Fruit fly (Drosophila melanogaster) whole organism, embryonic: ENCODE measurements around the gene Tim9b.

Source experiments
- Abd-B ChIP-seq: fragments of 200-800 bp; sonication (Bioruptor generic); optimal IDR thresholded peaks from 2 replicates; lab custom pipeline; 2018; ENCODE audit warnings: missing biosample characterization, mild to moderate bottlenecking, missing genetic modification characterization, moderate library complexity
- Adf1 ChIP-seq: fragments of 200-800 bp; sonication (Bioruptor generic); IDR thresholded peaks from 2 replicates; pipeline ENCODE4 v1.3.6; 2022; ENCODE audit warnings: missing biosample characterization, missing genetic modification characterization
- Atf-2 ChIP-seq: fragments of 200-800 bp; sonication (Bioruptor generic); optimal IDR thresholded peaks from 2 replicates; lab custom pipeline; 2016; ENCODE audit warnings: missing biosample characterization, missing genetic modification characterization
- B-H2 ChIP-seq: fragments of 200-800 bp; sonication (Bioruptor generic); optimal IDR thresholded peaks from 2 replicates; lab custom pipeline; 2018; ENCODE audit warnings: missing biosample characterization, mild to moderate bottlenecking, missing genetic modification characterization
- Bteb2 ChIP-seq: fragments of 200-800 bp; sonication (Bioruptor generic); optimal IDR thresholded peaks from 2 replicates; lab custom pipeline; 2016; ENCODE audit warnings: missing biosample characterization, missing genetic modification characterization
- CG10267 ChIP-seq: fragments of 200-800 bp; sonication (Bioruptor generic); optimal IDR thresholded peaks from 2 replicates; lab custom pipeline; 2018; ENCODE audit warnings: missing biosample characterization, mild to moderate bottlenecking, missing genetic modification characterization, moderate library complexity
- CG10431 ChIP-seq: fragments of 200-800 bp; sonication (Bioruptor generic); optimal IDR thresholded peaks from 3 replicates; lab custom pipeline; 2018; ENCODE audit warnings: missing biosample characterization, mild to moderate bottlenecking, missing genetic modification characterization
- CG10462 ChIP-seq: fragments of 200-800 bp; sonication (Bioruptor generic); optimal IDR thresholded peaks from 2 replicates; lab custom pipeline; 2016; ENCODE audit warnings: missing biosample characterization, missing genetic modification characterization
- CG10979 ChIP-seq: fragments of 200-800 bp; sonication (Bioruptor generic); optimal IDR thresholded peaks from 2 replicates; lab custom pipeline; 2018; ENCODE audit warnings: missing biosample characterization, mild to moderate bottlenecking, missing genetic modification characterization, moderate library complexity
- CG11247 ChIP-seq: fragments of 200-800 bp; sonication (Bioruptor generic); IDR thresholded peaks from 2 replicates; pipeline ENCODE4 v1.3.6; 2022; ENCODE audit warnings: missing biosample characterization, missing genetic modification characterization
- CG11504 ChIP-seq: fragments of 200-800 bp; sonication (Bioruptor generic); optimal IDR thresholded peaks from 3 replicates; lab custom pipeline; 2019; ENCODE audit warnings: missing biosample characterization, mild to moderate bottlenecking, missing genetic modification characterization, moderate library complexity
- CG13287 ChIP-seq: fragments of 200-800 bp; sonication (Bioruptor generic); IDR thresholded peaks from 2 replicates; pipeline ENCODE4 v1.3.6; 2022; ENCODE audit warnings: missing biosample characterization, missing genetic modification characterization; ENCODE audit not compliant: partially characterized antibody
- CG14667 ChIP-seq: fragments of 200-800 bp; sonication (Bioruptor generic); IDR thresholded peaks from 2 replicates; pipeline ENCODE4 v1.3.6; 2022; ENCODE audit warnings: missing biosample characterization, missing genetic modification characterization
- CG15011 ChIP-seq: fragments of 200-800 bp; sonication (Bioruptor generic); optimal IDR thresholded peaks from 3 replicates; lab custom pipeline; 2018; ENCODE audit warnings: missing biosample characterization, mild to moderate bottlenecking, missing genetic modification characterization
- CG15696 ChIP-seq: fragments of 200-800 bp; sonication (Bioruptor generic); optimal IDR thresholded peaks from 2 replicates; lab custom pipeline; 2019; ENCODE audit warnings: missing biosample characterization, mild to moderate bottlenecking, missing genetic modification characterization, moderate library complexity
- CG17802 ChIP-seq: fragments of 200-800 bp; sonication (Bioruptor generic); optimal IDR thresholded peaks from 2 replicates; lab custom pipeline; 2018; ENCODE audit warnings: missing biosample characterization, mild to moderate bottlenecking, missing genetic modification characterization, moderate library complexity
- CG31365 ChIP-seq: fragments of 200-800 bp; sonication (Bioruptor generic); optimal IDR thresholded peaks from 2 replicates; lab custom pipeline; 2018; ENCODE audit warnings: missing biosample characterization, mild to moderate bottlenecking, missing genetic modification characterization
- CG3847 ChIP-seq: fragments of 200-800 bp; sonication (Bioruptor generic); IDR thresholded peaks from 2 replicates; pipeline ENCODE4 v1.3.6; 2022; ENCODE audit warnings: missing biosample characterization, missing genetic modification characterization
- CG5245 ChIP-seq: fragments of 200-800 bp; sonication (Bioruptor generic); optimal IDR thresholded peaks from 3 replicates; lab custom pipeline; 2016; ENCODE audit warnings: missing biosample characterization, missing genetic modification characterization
- CG7786 ChIP-seq: fragments of 200-800 bp; sonication (Bioruptor generic); optimal IDR thresholded peaks from 2 replicates; lab custom pipeline; 2016; ENCODE audit warnings: missing biosample characterization, missing genetic modification characterization
- CG9797 ChIP-seq: fragments of 200-800 bp; sonication (Bioruptor generic); optimal IDR thresholded peaks from 3 replicates; lab custom pipeline; 2018; ENCODE audit warnings: missing biosample characterization, mild to moderate bottlenecking, missing genetic modification characterization
- CHES-1-like ChIP-seq: fragments of 200-800 bp; sonication (Bioruptor generic); optimal IDR thresholded peaks from 2 replicates; lab custom pipeline; 2016; ENCODE audit warnings: missing biosample characterization, missing genetic modification characterization
- Doc3 ChIP-seq: fragments of 200-800 bp; sonication (Bioruptor generic); IDR thresholded peaks from 3 replicates; pipeline ENCODE4 v1.3.6; 2022; ENCODE audit warnings: missing biosample characterization, missing genetic modification characterization; ENCODE audit not compliant: partially characterized antibody
- Drgx ChIP-seq: fragments of 200-800 bp; sonication (Bioruptor generic); IDR thresholded peaks from 2 replicates; pipeline ENCODE4 v1.3.6; 2022; ENCODE audit warnings: missing biosample characterization, missing genetic modification characterization
- Gug ChIP-seq: fragments of 200-800 bp; sonication (Bioruptor generic); IDR thresholded peaks from 4 replicates; pipeline ENCODE4 v1.3.6; 2022; ENCODE audit warnings: missing biosample characterization, missing genetic modification characterization
- H2.0 ChIP-seq: fragments of 200-800 bp; sonication (Bioruptor generic); IDR thresholded peaks from 2 replicates; pipeline ENCODE4 v1.3.6; 2022; ENCODE audit warnings: missing biosample characterization, missing genetic modification characterization
- Hsf ChIP-seq: fragments of 200-800 bp; sonication (Bioruptor generic); optimal IDR thresholded peaks from 3 replicates; lab custom pipeline; 2016; ENCODE audit warnings: missing biosample characterization, missing genetic modification characterization
- Jarid2 ChIP-seq: fragments of 200-800 bp; sonication (Bioruptor generic); optimal IDR thresholded peaks from 3 replicates; lab custom pipeline; 2017; ENCODE audit warnings: mild to moderate bottlenecking, missing biosample characterization, missing genetic modification reagents, missing genetic modification characterization
- Lpt ChIP-seq: fragments of >200 bp; optimal IDR thresholded peaks from 2 replicates; lab custom pipeline; 2018; ENCODE audit warnings: missing biosample characterization, missing genetic modification characterization
- NfI ChIP-seq: fragments of 200-800 bp; sonication (Bioruptor generic); optimal IDR thresholded peaks from 3 replicates; lab custom pipeline; 2018; ENCODE audit warnings: missing biosample characterization, mild to moderate bottlenecking, missing genetic modification characterization, moderate library complexity
- TFAM ChIP-seq: fragments of 200-800 bp; sonication (Bioruptor generic); optimal IDR thresholded peaks from 2 replicates; lab custom pipeline; 2017; ENCODE audit warnings: missing biosample characterization, missing genetic modification characterization, inconsistent platforms
- Trl ChIP-seq, 3 experiments: fragments of >200 bp in 2 of 3; fragments of 200-800 bp in 1 of 3; sonication (Bioruptor generic) in 1 of 3; optimal IDR thresholded peaks; 2 replicates in 1 of 3; 3 replicates in 2 of 3; lab custom pipeline; 2016 to 2017; ENCODE audit warnings: missing biosample characterization in 1 of 3, missing genetic modification characterization in 1 of 3
- ab ChIP-seq: fragments of 200-800 bp; sonication (Bioruptor generic); optimal IDR thresholded peaks from 2 replicates; lab custom pipeline; 2016; ENCODE audit warnings: missing biosample characterization, missing genetic modification characterization
- ac ChIP-seq: fragments of 200-800 bp; sonication (Bioruptor generic); optimal IDR thresholded peaks from 3 replicates; lab custom pipeline; 2017; ENCODE audit warnings: missing biosample characterization, mild to moderate bottlenecking, missing genetic modification characterization
- bab2 ChIP-seq: fragments of 200-800 bp; sonication (Bioruptor generic); optimal IDR thresholded peaks from 2 replicates; lab custom pipeline; 2016; ENCODE audit warnings: missing biosample characterization, missing genetic modification characterization
- crc ChIP-seq: fragments of 200-800 bp; sonication (Bioruptor generic); optimal IDR thresholded peaks from 2 replicates; lab custom pipeline; 2016; ENCODE audit warnings: missing biosample characterization, missing genetic modification characterization
- emc ChIP-seq: fragments of 200-800 bp; sonication (Bioruptor generic); optimal IDR thresholded peaks from 2 replicates; lab custom pipeline; 2016; ENCODE audit warnings: missing biosample characterization, missing genetic modification characterization
- eyg ChIP-seq: fragments of 200-800 bp; sonication (Bioruptor generic); optimal IDR thresholded peaks from 3 replicates; lab custom pipeline; 2016; ENCODE audit warnings: missing biosample characterization, missing genetic modification characterization
- fd64A ChIP-seq: fragments of 200-800 bp; sonication (Bioruptor generic); optimal IDR thresholded peaks from 3 replicates; lab custom pipeline; 2018; ENCODE audit warnings: missing biosample characterization, mild to moderate bottlenecking, missing genetic modification characterization
- fd96Cb ChIP-seq: fragments of 200-800 bp; sonication (Bioruptor generic); optimal IDR thresholded peaks from 2 replicates; lab custom pipeline; 2018; ENCODE audit warnings: missing biosample characterization, mild to moderate bottlenecking, missing genetic modification characterization, moderate library complexity
- hbn ChIP-seq: fragments of 200-800 bp; sonication (Bioruptor generic); IDR thresholded peaks from 2 replicates; pipeline ENCODE4 v1.3.6; 2022; ENCODE audit warnings: missing biosample characterization, missing genetic modification characterization; ENCODE audit not compliant: partially characterized antibody
- mam ChIP-seq: fragments of 200-800 bp; sonication (Bioruptor generic); optimal IDR thresholded peaks from 3 replicates; lab custom pipeline; 2016; ENCODE audit warnings: missing biosample characterization, missing genetic modification characterization
- otp ChIP-seq: fragments of 200-800 bp; sonication (Bioruptor generic); IDR thresholded peaks from 3 replicates; pipeline ENCODE4, ENCODE4 v1.3.6; 2022; ENCODE audit warnings: missing biosample characterization, missing genetic modification characterization
- peb ChIP-seq: fragments of 200-800 bp; sonication (Bioruptor generic); IDR thresholded peaks from 2 replicates; pipeline ENCODE4 v1.3.6; 2022; ENCODE audit warnings: missing biosample characterization, missing genetic modification characterization
- phol ChIP-seq: fragments of 200-800 bp; sonication (Bioruptor generic); optimal IDR thresholded peaks from 3 replicates; lab custom pipeline; 2018; ENCODE audit warnings: missing biosample characterization, mild to moderate bottlenecking, missing genetic modification characterization, moderate library complexity
- schlank ChIP-seq: fragments of 200-800 bp; sonication (Bioruptor generic); optimal IDR thresholded peaks from 2 replicates; lab custom pipeline; 2018; ENCODE audit warnings: missing biosample characterization, mild to moderate bottlenecking, missing genetic modification characterization
- sima ChIP-seq: fragments of 200-800 bp; sonication (Bioruptor generic); optimal IDR thresholded peaks from 2 replicates; lab custom pipeline; 2016; ENCODE audit warnings: missing biosample characterization, missing genetic modification characterization
- so ChIP-seq: fragments of 200-800 bp; sonication (Bioruptor generic); IDR thresholded peaks from 3 replicates; pipeline ENCODE4 v1.3.6; 2022; ENCODE audit warnings: missing biosample characterization, missing genetic modification characterization
- sqz ChIP-seq: fragments of 200-800 bp; sonication (Bioruptor generic); optimal IDR thresholded peaks from 3 replicates; lab custom pipeline; 2018; ENCODE audit warnings: missing biosample characterization, mild to moderate bottlenecking, missing genetic modification characterization
- unpg ChIP-seq: fragments of 200-800 bp; sonication (Bioruptor generic); optimal IDR thresholded peaks from 3 replicates; lab custom pipeline; 2018; ENCODE audit warnings: missing biosample characterization, mild to moderate bottlenecking, missing genetic modification characterization, moderate library complexity
- zen ChIP-seq: fragments of 200-800 bp; sonication (Bioruptor generic); optimal IDR thresholded peaks from 3 replicates; lab custom pipeline; 2018; ENCODE audit warnings: missing biosample characterization, mild to moderate bottlenecking, missing genetic modification characterization, moderate library complexity

The Tim9b gene

DNA sequence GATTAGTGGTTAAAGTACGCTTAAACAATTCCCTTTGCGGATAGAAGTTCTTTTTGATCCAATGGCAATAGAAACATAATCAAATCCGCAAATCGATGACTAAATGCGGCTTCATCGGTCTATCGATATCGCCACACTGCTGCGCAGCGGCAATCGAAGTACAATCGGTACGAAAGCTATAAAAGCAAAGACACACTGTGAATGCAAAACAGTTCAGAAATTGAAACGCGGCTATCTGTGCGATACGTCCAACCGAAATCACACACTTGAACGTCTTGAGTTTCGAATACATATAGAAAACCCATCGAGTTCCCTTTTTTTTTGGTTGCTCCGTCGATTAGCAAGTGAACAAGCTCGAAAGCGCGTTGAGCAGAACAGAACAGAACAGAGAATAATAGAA is 13.3 kb downstream of the Tim9b start, which contains the start of gene CG14207 (continued):
- TF ChIP-seq TFAM (GFP tag; lab: Kevin White, UChicago), result no peak
- no peak for TF ChIP-seq Trl (optimal IDR thresholded peaks at IDR 0.05; lab: Kevin White, UChicago)
- TF ChIP-seq Trl (GFP tag; optimal IDR thresholded peaks at IDR 0.05; lab: Kevin White, UChicago), result peak; percentile 7
- TF ChIP-seq H2.0 (GFP tag; lab: Robert Waterston, UW), result no peak
- TF ChIP-seq Abd-B (GFP tag; lab: Kevin White, UChicago), result no peak
- no peak for TF ChIP-seq ab (GFP tag; lab: Kevin White, UChicago)
- no peak for TF ChIP-seq CG31365 (tag; lab: Kevin White, UChicago)
- peak; percentile 34 for TF ChIP-seq CHES-1-like
- no peak for TF ChIP-seq phol (tag; lab: Kevin White, UChicago)
- no peak for TF ChIP-seq Gug
- no peak for TF ChIP-seq Drgx (GFP tag; lab: Robert Waterston, UW)
- TF ChIP-seq unpg, result peak; percentile 6
- TF ChIP-seq Doc3 (GFP tag; lab: Robert Waterston, UW), result peak; percentile 61; the same call in 2 of the 3 replicates
- no peak for TF ChIP-seq CG17802 (tag; lab: Kevin White, UChicago)
- TF ChIP-seq sqz (GFP tag; lab: Kevin White, UChicago), result peak; percentile 22
- no peak for TF ChIP-seq Lpt
- TF ChIP-seq hbn (GFP tag; lab: Robert Waterston, UW), result peak; percentile 57; the same call in 1 of the 2 replicates
- peak; percentile 80 for TF ChIP-seq CG13287 (GFP tag; lab: Robert Waterston, UW)
- TF ChIP-seq CG9797, result no peak
- no peak for TF ChIP-seq Hsf (GFP tag; lab: Kevin White, UChicago)
- no peak for TF ChIP-seq CG10462 (GFP tag; lab: Kevin White, UChicago)
- peak; percentile 29; the same call in 1 of the 2 replicates for TF ChIP-seq Adf1
- TF ChIP-seq ac, result no peak
- no peak for TF ChIP-seq fd64A
- TF ChIP-seq NfI, result peak; percentile 12
- no peak for TF ChIP-seq CG10979 (tag; lab: Kevin White, UChicago)
- TF ChIP-seq bab2, result no peak
- peak; percentile 10 for TF ChIP-seq schlank (tag; lab: Kevin White, UChicago)
- TF ChIP-seq CG3847 (GFP tag; lab: Robert Waterston, UW), result 0 out of 2 replicates have a peak, but pooled peaks have one; percentile 15
- TF ChIP-seq mam (GFP tag; lab: Kevin White, UChicago), result no peak
- TF ChIP-seq peb (GFP tag; lab: Robert Waterston, UW), result no peak
- no peak for TF ChIP-seq CG10267 (tag; lab: Kevin White, UChicago)
- peak; percentile 8 for TF ChIP-seq eyg (GFP tag; lab: Kevin White, UChicago)
- no peak for TF ChIP-seq otp (GFP tag; lab: Robert Waterston, UW)
- TF ChIP-seq CG15696 (tag; lab: Kevin White, UChicago), result no peak
- TF ChIP-seq CG10431 (GFP tag; lab: Kevin White, UChicago), result no peak
- peak; percentile 37; the same call in 1 of the 3 replicates for TF ChIP-seq so (GFP tag; lab: Robert Waterston, UW)
- peak; percentile 77 for TF ChIP-seq Jarid2 (GFP tag; lab: Kevin White, UChicago)
- no peak for TF ChIP-seq emc (GFP tag; lab: Kevin White, UChicago)
- TF ChIP-seq fd96Cb (tag; lab: Kevin White, UChicago), result no peak
- peak; percentile 47 for TF ChIP-seq B-H2 (GFP tag; lab: Kevin White, UChicago)
- no peak for TF ChIP-seq CG5245 (GFP tag; lab: Kevin White, UChicago)
- no peak for TF ChIP-seq CG15011
- TF ChIP-seq Bteb2 (GFP tag; lab: Kevin White, UChicago), result no peak
- no peak for TF ChIP-seq CG7786 (GFP tag; lab: Kevin White, UChicago)
- TF ChIP-seq sima, result no peak
- no peak for TF ChIP-seq crc (GFP tag; lab: Kevin White, UChicago)
- peak; percentile 31 for TF ChIP-seq CG11504 (tag; lab: Kevin White, UChicago)
- TF ChIP-seq zen, result no peak
- TF ChIP-seq CG11247 (GFP tag; lab: Robert Waterston, UW), result peak; percentile 30; the same call in 1 of the 2 replicates
- no peak for TF ChIP-seq Atf-2 (GFP tag; lab: Kevin White, UChicago)
- TF ChIP-seq CG14667 (GFP tag; lab: Robert Waterston, UW), result no peak
